Fruit fly (Drosophila melanogaster) whole organism, embryonic: Measurements from ENCODE around the gene MESK4.

Source experiments
- Antp ChIP-seq: fragments of 200-800 bp; sonication (Bioruptor generic); optimal IDR thresholded peaks from 3 replicates; lab custom pipeline; 2016; ENCODE audit warnings: missing biosample characterization, missing genetic modification characterization
- B-H2 ChIP-seq: fragments of 200-800 bp; sonication (Bioruptor generic); optimal IDR thresholded peaks from 2 replicates; lab custom pipeline; 2018; ENCODE audit warnings: missing biosample characterization, mild to moderate bottlenecking, missing genetic modification characterization
- BtbVII ChIP-seq: fragments of 200-800 bp; sonication (Bioruptor generic); optimal IDR thresholded peaks from 3 replicates; lab custom pipeline; 2017; ENCODE audit warnings: missing biosample characterization, mild to moderate bottlenecking, missing genetic modification characterization
- CG10543 ChIP-seq: fragments of 200-800 bp; sonication (Bioruptor generic); optimal IDR thresholded peaks from 3 replicates; lab custom pipeline; 2017; ENCODE audit warnings: missing biosample characterization, mild to moderate bottlenecking, missing genetic modification characterization, moderate library complexity
- CG10654 ChIP-seq: fragments of 200-800 bp; sonication (Bioruptor generic); optimal IDR thresholded peaks from 2 replicates; lab custom pipeline; 2016; ENCODE audit warnings: missing biosample characterization, missing genetic modification characterization
- CG11504 ChIP-seq: fragments of 200-800 bp; sonication (Bioruptor generic); optimal IDR thresholded peaks from 3 replicates; lab custom pipeline; 2019; ENCODE audit warnings: missing biosample characterization, mild to moderate bottlenecking, missing genetic modification characterization, moderate library complexity
- CG11696 ChIP-seq: fragments of 200-800 bp; sonication (Bioruptor generic); IDR thresholded peaks from 2 replicates; pipeline ENCODE4 v1.3.6; 2022; ENCODE audit warnings: missing biosample characterization, missing genetic modification characterization
- CG12391 ChIP-seq: fragments of 200-800 bp; sonication (Bioruptor generic); optimal IDR thresholded peaks from 3 replicates; lab custom pipeline; 2018; ENCODE audit warnings: missing biosample characterization, mild to moderate bottlenecking, missing genetic modification characterization, moderate library complexity
- CG14441 ChIP-seq: fragments of 200-800 bp; sonication (Bioruptor generic); IDR thresholded peaks from 2 replicates; pipeline ENCODE4 v1.3.6; 2022; ENCODE audit warnings: missing biosample characterization, missing genetic modification characterization
- CG15011 ChIP-seq: fragments of 200-800 bp; sonication (Bioruptor generic); optimal IDR thresholded peaks from 3 replicates; lab custom pipeline; 2018; ENCODE audit warnings: missing biosample characterization, mild to moderate bottlenecking, missing genetic modification characterization
- CG15479 ChIP-seq: fragments of 200-800 bp; sonication (Bioruptor generic); optimal IDR thresholded peaks from 3 replicates; lab custom pipeline; 2019; ENCODE audit warnings: missing biosample characterization, mild to moderate bottlenecking, missing genetic modification characterization, moderate library complexity
- CG15514 ChIP-seq: fragments of 200-800 bp; sonication (Bioruptor generic); optimal IDR thresholded peaks from 3 replicates; lab custom pipeline; 2017; ENCODE audit warnings: missing biosample characterization, missing genetic modification characterization, mild to moderate bottlenecking, moderate library complexity, missing genetic modification reagents
- CG17802 ChIP-seq: fragments of 200-800 bp; sonication (Bioruptor generic); optimal IDR thresholded peaks from 2 replicates; lab custom pipeline; 2018; ENCODE audit warnings: missing biosample characterization, mild to moderate bottlenecking, missing genetic modification characterization, moderate library complexity
- CG18011 ChIP-seq: fragments of 200-800 bp; sonication (Bioruptor generic); optimal IDR thresholded peaks from 2 replicates; lab custom pipeline; 2017; ENCODE audit warnings: missing biosample characterization, missing genetic modification characterization, mild to moderate bottlenecking, moderate library complexity, missing genotype
- CG31365 ChIP-seq: fragments of 200-800 bp; sonication (Bioruptor generic); optimal IDR thresholded peaks from 2 replicates; lab custom pipeline; 2018; ENCODE audit warnings: missing biosample characterization, mild to moderate bottlenecking, missing genetic modification characterization
- CG31388 ChIP-seq: fragments of 200-800 bp; sonication (Bioruptor generic); optimal IDR thresholded peaks from 2 replicates; lab custom pipeline; 2016; ENCODE audit warnings: missing biosample characterization, missing genetic modification characterization
- CG32767 ChIP-seq: fragments of 200-800 bp; sonication (Bioruptor generic); IDR thresholded peaks from 2 replicates; pipeline ENCODE4 v1.3.6; 2022; ENCODE audit warnings: missing biosample characterization, missing genetic modification characterization
- CG4328 ChIP-seq: fragments of 200-800 bp; sonication (Bioruptor generic); optimal IDR thresholded peaks from 3 replicates; lab custom pipeline; 2017; ENCODE audit warnings: missing biosample characterization, missing genetic modification reagents, missing genetic modification characterization
- CG4360 ChIP-seq: fragments of 200-800 bp; sonication (Bioruptor generic); IDR thresholded peaks from 2 replicates; pipeline ENCODE4 v1.3.6; 2022; ENCODE audit warnings: missing biosample characterization, missing genetic modification characterization
- CG4820 ChIP-seq: fragments of 200-800 bp; sonication (Bioruptor generic); optimal IDR thresholded peaks from 3 replicates; lab custom pipeline; 2016; ENCODE audit warnings: missing biosample characterization, missing genetic modification characterization
- CG7357 ChIP-seq: fragments of 200-800 bp; sonication (Bioruptor generic); IDR thresholded peaks from 3 replicates; pipeline ENCODE4 v1.3.6; 2022; ENCODE audit warnings: missing biosample characterization, missing genetic modification characterization
- CG7786 ChIP-seq: fragments of 200-800 bp; sonication (Bioruptor generic); optimal IDR thresholded peaks from 2 replicates; lab custom pipeline; 2016; ENCODE audit warnings: missing biosample characterization, missing genetic modification characterization
- CG7963 ChIP-seq: fragments of 200-800 bp; sonication (Bioruptor generic); IDR thresholded peaks from 3 replicates; pipeline ENCODE4 v1.3.6; 2022; ENCODE audit warnings: missing biosample characterization, missing genetic modification characterization; ENCODE audit not compliant: partially characterized antibody
- CG8359 ChIP-seq: fragments of 200-800 bp; sonication (Bioruptor generic); optimal IDR thresholded peaks from 2 replicates; lab custom pipeline; 2017; ENCODE audit warnings: missing biosample characterization, mild to moderate bottlenecking, missing genetic modification characterization, borderline replicate concordance
- CG9817 ChIP-seq: fragments of 200-800 bp; sonication (Bioruptor generic); optimal IDR thresholded peaks from 2 replicates; lab custom pipeline; 2018; ENCODE audit warnings: missing biosample characterization, mild to moderate bottlenecking, missing genetic modification characterization, moderate library complexity
- Dip3 ChIP-seq: fragments of 200-800 bp; sonication (Bioruptor generic); optimal IDR thresholded peaks from 3 replicates; lab custom pipeline; 2016; ENCODE audit warnings: missing biosample characterization, missing genetic modification characterization
- Eip74EF ChIP-seq, 2 experiments: fragments of 200-800 bp in 1 of 2; fragments of >200 bp in 1 of 2; sonication (Bioruptor generic) in 1 of 2; optimal IDR thresholded peaks; 2 replicates each; lab custom pipeline; 2017 to 2019; ENCODE audit warnings: missing biosample characterization in 2 of 2, missing genetic modification characterization in 2 of 2, mild to moderate bottlenecking in 1 of 2, moderate library complexity in 1 of 2
- GATAe ChIP-seq: fragments of 200-800 bp; sonication (Bioruptor generic); conservative IDR thresholded peaks from 2 replicates; pipeline ENCODE4 v1.3.6; 2022; ENCODE audit warnings: missing biosample characterization, missing genetic modification characterization
- Gsc ChIP-seq: fragments of 200-800 bp; sonication (Bioruptor generic); IDR thresholded peaks from 2 replicates; pipeline ENCODE4 v1.3.6; 2022; ENCODE audit warnings: missing biosample characterization, missing genetic modification characterization
- Hsf ChIP-seq: fragments of 200-800 bp; sonication (Bioruptor generic); optimal IDR thresholded peaks from 3 replicates; lab custom pipeline; 2016; ENCODE audit warnings: missing biosample characterization, missing genetic modification characterization
- Max ChIP-seq: fragments of 200-800 bp; sonication (Bioruptor generic); optimal IDR thresholded peaks from 2 replicates; lab custom pipeline; 2016; ENCODE audit warnings: missing biosample characterization, mild to moderate bottlenecking, missing genetic modification characterization
- Sox102F ChIP-seq: fragments of 200-800 bp; sonication (Bioruptor generic); optimal IDR thresholded peaks from 2 replicates; lab custom pipeline; 2018; ENCODE audit warnings: missing biosample characterization, mild to moderate bottlenecking, missing genetic modification characterization, moderate library complexity
- TFAM ChIP-seq: fragments of 200-800 bp; sonication (Bioruptor generic); optimal IDR thresholded peaks from 2 replicates; lab custom pipeline; 2017; ENCODE audit warnings: missing biosample characterization, missing genetic modification characterization, inconsistent platforms
- YL-1 ChIP-seq: fragments of 200-800 bp; sonication (Bioruptor generic); optimal IDR thresholded peaks from 3 replicates; lab custom pipeline; 2017; ENCODE audit warnings: missing biosample characterization, mild to moderate bottlenecking, missing genetic modification characterization
- ci ChIP-seq: fragments of 200-800 bp; sonication (Bioruptor generic); IDR thresholded peaks from 3 replicates; pipeline ENCODE4 v1.3.6; 2022; ENCODE audit warnings: missing biosample characterization, missing genetic modification characterization
- cwo ChIP-seq: fragments of 200-800 bp; sonication (Bioruptor generic); optimal IDR thresholded peaks from 3 replicates; lab custom pipeline; 2017; ENCODE audit warnings: missing biosample characterization, missing genetic modification characterization, mild to moderate bottlenecking, moderate library complexity, missing genetic modification reagents
- dmrt99B ChIP-seq: fragments of 200-800 bp; sonication (Bioruptor generic); optimal IDR thresholded peaks from 2 replicates; lab custom pipeline; 2018; ENCODE audit warnings: missing biosample characterization, mild to moderate bottlenecking, missing genetic modification characterization, moderate library complexity
- exex ChIP-seq: fragments of 200-800 bp; sonication (Bioruptor generic); optimal IDR thresholded peaks from 4 replicates; lab custom pipeline; 2018; ENCODE audit warnings: missing biosample characterization, mild to moderate bottlenecking, missing genetic modification characterization, moderate library complexity
- gsb ChIP-seq: fragments of 200-800 bp; sonication (Bioruptor generic); IDR thresholded peaks from 2 replicates; pipeline ENCODE4 v1.3.6; 2022; ENCODE audit warnings: missing biosample characterization, missing genetic modification characterization
- gsb-n ChIP-seq: fragments of 200-800 bp; sonication (Bioruptor generic); optimal IDR thresholded peaks from 3 replicates; lab custom pipeline; 2018; ENCODE audit warnings: missing biosample characterization, mild to moderate bottlenecking, missing genetic modification characterization
- hb ChIP-seq: fragments of 200-800 bp; sonication (Bioruptor generic); IDR thresholded peaks from 3 replicates; pipeline ENCODE4 v1.3.6; 2022; ENCODE audit warnings: missing biosample characterization, missing genetic modification characterization; ENCODE audit not compliant: partially characterized antibody
- ind ChIP-seq: fragments of 200-800 bp; sonication (Bioruptor generic); optimal IDR thresholded peaks from 3 replicates; lab custom pipeline; 2016; ENCODE audit warnings: missing biosample characterization, missing genetic modification characterization
- lmd ChIP-seq: fragments of 200-800 bp; sonication (Bioruptor generic); IDR thresholded peaks from 2 replicates; pipeline ENCODE4 v1.3.6; 2022; ENCODE audit warnings: missing biosample characterization, missing genetic modification characterization
- lola ChIP-seq, 3 experiments: fragments of >200 bp in 2 of 3; fragments of 200-800 bp in 1 of 3; sonication (Bioruptor generic) in 1 of 3; optimal IDR thresholded peaks; 2 replicates each; lab custom pipeline; 2017 to 2019; ENCODE audit warnings: missing biosample characterization in 3 of 3, missing genetic modification characterization in 3 of 3, mild to moderate bottlenecking in 1 of 3, moderate library complexity in 1 of 3
- rib ChIP-seq: fragments of 200-800 bp; sonication (Bioruptor generic); IDR thresholded peaks from 2 replicates; pipeline ENCODE4 v1.3.6; 2022; ENCODE audit warnings: missing biosample characterization, missing genetic modification characterization
- sima ChIP-seq: fragments of 200-800 bp; sonication (Bioruptor generic); optimal IDR thresholded peaks from 2 replicates; lab custom pipeline; 2016; ENCODE audit warnings: missing biosample characterization, missing genetic modification characterization
- sisA ChIP-seq: fragments of 200-800 bp; sonication (Bioruptor generic); IDR thresholded peaks from 2 replicates; pipeline ENCODE4 v1.3.6; 2022; ENCODE audit warnings: missing biosample characterization, missing genetic modification characterization
- sug ChIP-seq: fragments of 200-800 bp; optimal IDR thresholded peaks from 2 replicates; lab custom pipeline; 2019; ENCODE audit warnings: missing biosample characterization, mild to moderate bottlenecking, missing genetic modification characterization, moderate library complexity
- tap ChIP-seq: fragments of 200-800 bp; optimal IDR thresholded peaks from 3 replicates; lab custom pipeline; 2019; ENCODE audit warnings: missing biosample characterization, mild to moderate bottlenecking, missing genetic modification characterization, moderate library complexity
- vfl ChIP-seq: fragments of 200-800 bp; sonication (Bioruptor generic); optimal IDR thresholded peaks from 2 replicates; lab custom pipeline; 2016; ENCODE audit warnings: missing biosample characterization, missing genetic modification characterization

MESK4 gene

dm6 chr3R:16948667-16949066 lies 39.9 kb upstream of the MESK4 start (continued):
- TF ChIP-seq BtbVII (GFP tag; lab: Kevin White, UChicago) (no peak), CG4820 (GFP tag; lab: Kevin White, UChicago) (no peak), Antp (GFP tag; lab: Kevin White, UChicago) (peak; percentile 2), CG10543 (peak; percentile 27), sisA (peak; percentile 12; the same call in 1 of the 2 replicates), sug (no peak), vfl (GFP tag; lab: Kevin White, UChicago) (no peak), CG31365 (tag; lab: Kevin White, UChicago) (no peak), Dip3 (GFP tag; lab: Kevin White, UChicago) (no peak), CG31388 (GFP tag; lab: Kevin White, UChicago) (no peak), CG11504 (tag; lab: Kevin White, UChicago) (no peak), CG15479 (peak; percentile 46), CG8359 (no peak), CG17802 (no peak), CG4360 (GFP tag; lab: Robert Waterston, UW) (0 out of 2 replicates have a peak, but pooled peaks have one; percentile 32), CG32767 (GFP tag; lab: Robert Waterston, UW) (peak; percentile 65; the same call in 1 of the 2 replicates), Hsf (GFP tag; lab: Kevin White, UChicago) (no peak), Eip74EF (GFP tag; optimal IDR thresholded peaks at IDR 0.05; lab: Kevin White, UChicago) (no peak), CG9817 (tag; lab: Kevin White, UChicago) (no peak), exex (no peak), hb (GFP tag; lab: Robert Waterston, UW) (peak; percentile 17; the same call in 1 of the 3 replicates), Max (GFP tag; lab: Kevin White, UChicago) (no peak), cwo (no peak), gsb-n (tag; lab: Kevin White, UChicago) (no peak), CG7357 (0 out of 3 replicates have a peak, but pooled peaks have one; percentile 18), TFAM (no peak), CG10654 (no peak), ind (GFP tag; lab: Kevin White, UChicago) (no peak), rib (GFP tag; lab: Robert Waterston, UW) (no peak), ci (GFP tag; lab: Robert Waterston, UW) (peak; percentile 71; the same call in 2 of the 3 replicates), YL-1 (no peak), B-H2 (GFP tag; lab: Kevin White, UChicago) (no peak), gsb (GFP tag; lab: Robert Waterston, UW) (no peak), Gsc (GFP tag; lab: Robert Waterston, UW) (no peak), CG15514 (GFP tag; lab: Kevin White, UChicago) (no peak), CG15011 (no peak), sima (GFP tag; lab: Kevin White, UChicago) (no peak), CG11696 (GFP tag; lab: Robert Waterston, UW) (no peak), CG18011 (GFP tag; lab: Kevin White, UChicago) (no peak), tap (tag; lab: Kevin White, UChicago) (no peak), CG4328 (GFP tag; lab: Kevin White, UChicago) (no peak), CG7963 (GFP tag; lab: Robert Waterston, UW) (peak; percentile 27; the same call in 2 of the 3 replicates), CG12391 (tag; lab: Kevin White, UChicago) (no peak), lmd (GFP tag; lab: Robert Waterston, UW) (no peak), lola (GFP tag; optimal IDR thresholded peaks at IDR 0.05; lab: Kevin White, UChicago) (no peak), GATAe (GFP tag; lab: Robert Waterston, UW) (no peak), CG14441 (GFP tag; lab: Robert Waterston, UW) (peak; percentile 23; the same call in 1 of the 2 replicates), dmrt99B (no peak), CG7786 (GFP tag; lab: Kevin White, UChicago) (no peak), Sox102F (no peak)
